Fruit fly (Drosophila melanogaster): ENCODE data around the gene Dci.

dm6 chr3L:837552-838187 lies 13.5 kb upstream of the Dci start, which contains the start of the genes CG13901 and CG13887:
- no peak for TF ChIP-seq kay (GFP tag; ENCODE audit: borderline replicate concordance)
- peak; percentile 95 for TF ChIP-seq bab1 (GFP tag; optimal IDR thresholded peaks at IDR 0.05)
- peak; percentile 89 for TF ChIP-seq CG7101 (tag; optimal IDR thresholded peaks at IDR 0.05)
- peak; percentile 77 for TF ChIP-seq Clk (GFP tag; optimal IDR thresholded peaks at IDR 0.05)
- TF ChIP-seq toe (GFP tag; optimal IDR thresholded peaks at IDR 0.05): peak; percentile 91
- TF ChIP-seq ovo (GFP tag; optimal IDR thresholded peaks at IDR 0.05): peak; percentile 84
- TF ChIP-seq Mnt (GFP tag; optimal IDR thresholded peaks at IDR 0.05): peak; percentile 97
- no peak for TF ChIP-seq cnc (optimal IDR thresholded peaks at IDR 0.05)
- peak; percentile 91 for TF ChIP-seq Hr96 (GFP tag; optimal IDR thresholded peaks at IDR 0.05)
- TF ChIP-seq CG14711 (tag; optimal IDR thresholded peaks at IDR 0.05): peak; percentile 100
- TF ChIP-seq CG1620 (GFP tag; optimal IDR thresholded peaks at IDR 0.05): peak; percentile 88
- TF ChIP-seq Crg-1 (GFP tag; optimal IDR thresholded peaks at IDR 0.05): peak; percentile 89

Data from whole organism, adult.